Worm (Caenorhabditis elegans) whole organism, L4/young adult: ENCODE data around the gene cyp-35B3.

ENCODE experiments used
- W03F9.2 ChIP-seq: fragments of 150-350 bp; optimal IDR thresholded peaks from 2 replicates; lab custom pipeline; 2014; ENCODE audit warnings: missing biosample characterization, missing genetic modification characterization
- him-1 ChIP-seq: sonication (generic microtip); optimal IDR thresholded peaks from 2 replicates; lab custom pipeline; 2016; ENCODE audit warnings: missing genotype, missing genetic modification reagents, missing genetic modification characterization, missing compliant biosample characterization

DNA sequence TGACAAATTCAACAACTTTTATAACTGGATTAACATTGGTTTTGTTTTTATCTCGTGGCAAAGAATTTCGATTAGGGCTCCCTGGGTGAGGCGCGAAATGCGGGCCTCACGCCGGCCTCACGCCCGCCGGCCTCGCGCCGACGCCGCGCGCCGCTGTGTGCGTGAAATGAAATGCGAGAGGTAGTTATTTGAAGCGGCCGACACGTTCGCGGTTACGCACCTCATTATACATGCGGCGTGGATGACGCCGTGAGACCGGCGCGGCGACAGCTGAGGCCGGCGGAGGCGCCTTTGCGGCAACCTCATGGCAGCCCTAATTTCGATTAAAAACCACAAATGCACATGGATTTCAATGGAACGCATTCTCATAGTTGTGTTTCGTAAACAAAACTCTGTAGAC lies 17.6 kb upstream of the cyp-35B3 start:
- TF ChIP-seq him-1: no peak
- no peak for TF ChIP-seq W03F9.2 (tag; lab: Kevin White, UChicago)
